Fruit fly (Drosophila melanogaster): ENCODE measurements around the gene Dyro.

Dyro gene

DNA sequence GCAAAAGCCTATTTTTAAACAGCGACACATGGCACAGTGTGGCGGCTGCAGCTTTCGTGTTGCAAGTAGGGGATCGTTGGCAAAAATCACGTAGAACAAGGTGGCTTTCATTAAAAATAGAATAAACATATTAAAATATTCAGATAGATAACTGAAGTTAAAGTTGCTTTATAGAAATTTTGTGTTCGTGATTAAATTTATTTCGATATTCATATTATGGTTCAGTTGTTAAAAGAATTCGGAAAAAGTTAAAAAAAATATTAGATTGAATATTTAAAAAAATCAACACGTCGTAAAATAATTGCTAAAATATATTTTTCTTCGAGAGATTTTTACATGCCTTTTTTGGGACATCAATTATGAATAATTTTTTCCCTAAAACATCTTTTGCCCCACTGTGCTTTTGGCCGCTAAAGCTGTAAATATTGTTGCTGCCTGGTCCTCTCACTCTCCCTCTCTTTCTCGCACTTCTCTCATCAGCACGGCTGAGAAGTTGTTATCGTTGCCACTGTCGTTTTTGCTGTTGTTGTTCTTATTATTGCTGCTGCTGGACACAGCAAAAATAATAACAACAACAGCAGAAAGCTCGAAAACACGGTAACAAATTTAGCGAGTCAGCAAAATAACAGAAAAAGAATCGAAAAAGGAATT lies 556 bp upstream of the Dyro start (continued):
- TF ChIP-seq Doc3 (GFP tag; IDR thresholded peaks at IDR 0.05; ENCODE audit: partially characterized antibody): no peak
- TF ChIP-seq CG1792 (GFP tag; optimal IDR thresholded peaks at IDR 0.05): peak; percentile 24
- peak; percentile 65 to 96 for TF ChIP-seq Hr51 (GFP tag; optimal IDR thresholded peaks at IDR 0.05)
- TF ChIP-seq gem (tag; optimal IDR thresholded peaks at IDR 0.05): peak; percentile 96
- TF ChIP-seq zf30C (GFP tag; optimal IDR thresholded peaks at IDR 0.05): no peak
- TF ChIP-seq Chrac-16 (GFP tag; optimal IDR thresholded peaks at IDR 0.05): peak; percentile 81
- TF ChIP-seq so (GFP tag; IDR thresholded peaks at IDR 0.05): peak; percentile 83; the same call in 1 of the 3 replicates
- TF ChIP-seq Xbp1 (GFP tag; optimal IDR thresholded peaks at IDR 0.05): peak; percentile 89
- TF ChIP-seq CG6272 (GFP tag; IDR thresholded peaks at IDR 0.05): no peak
- peak; percentile 77; the same call in 1 of the 2 replicates for TF ChIP-seq stc (GFP tag; IDR thresholded peaks at IDR 0.05)
- TF ChIP-seq NC2β (GFP tag; optimal IDR thresholded peaks at IDR 0.05): peak; percentile 38
- TF ChIP-seq fru (optimal IDR thresholded peaks at IDR 0.05): no peak
- TF ChIP-seq CG31224 (GFP tag; IDR thresholded peaks at IDR 0.05): peak; percentile 61
- TF ChIP-seq eyg (GFP tag; optimal IDR thresholded peaks at IDR 0.05): peak; percentile 13
- no peak; the same call in 1 of the 2 replicates for TF ChIP-seq Adf1 (GFP tag; IDR thresholded peaks at IDR 0.05)
- peak; percentile 26; the same call in 2 of the 3 replicates for TF ChIP-seq CG14050 (GFP tag; IDR thresholded peaks at IDR 0.05)
- TF ChIP-seq nom (GFP tag; optimal IDR thresholded peaks at IDR 0.05): peak; percentile 71
- TF ChIP-seq Awh (GFP tag; IDR thresholded peaks at IDR 0.05): no peak
- TF ChIP-seq fd3F (GFP tag; optimal IDR thresholded peaks at IDR 0.05): peak; percentile 72
- peak; percentile 89 for TF ChIP-seq CG11723 (GFP tag; optimal IDR thresholded peaks at IDR 0.05)
- no peak for TF ChIP-seq prd (optimal IDR thresholded peaks at IDR 0.05)
- peak; percentile 74 for TF ChIP-seq prd (GFP tag; IDR thresholded peaks at IDR 0.05)
- TF ChIP-seq H2.0 (GFP tag; IDR thresholded peaks at IDR 0.05): peak; percentile 65
- peak; percentile 55; the same call in 1 of the 2 replicates for TF ChIP-seq CG4730 (GFP tag; IDR thresholded peaks at IDR 0.05)
- TF ChIP-seq CG6683 (GFP tag; optimal IDR thresholded peaks at IDR 0.05): peak; percentile 81
- peak; percentile 42 for TF ChIP-seq CG13624 (GFP tag; optimal IDR thresholded peaks at IDR 0.05)
- peak; percentile 64 for TF ChIP-seq CG15073 (GFP tag; optimal IDR thresholded peaks at IDR 0.05)
- no peak for TF ChIP-seq MESR4 (GFP tag; optimal IDR thresholded peaks at IDR 0.05)
- no peak for TF ChIP-seq CG13894 (tag; optimal IDR thresholded peaks at IDR 0.05)
- TF ChIP-seq CG8290 (GFP tag; optimal IDR thresholded peaks at IDR 0.05): peak; percentile 71
- TF ChIP-seq CG8290 (tag; optimal IDR thresholded peaks at IDR 0.05): peak; percentile 38 to 58
- peak; percentile 69; the same call in 1 of the 2 replicates for TF ChIP-seq onecut (GFP tag; IDR thresholded peaks at IDR 0.05)
- peak; percentile 28 for TF ChIP-seq Antp (GFP tag; optimal IDR thresholded peaks at IDR 0.05)
- TF ChIP-seq CG2116 (GFP tag; optimal IDR thresholded peaks at IDR 0.05): peak; percentile 65
- peak; percentile 85 for TF ChIP-seq ATbp (GFP tag; optimal IDR thresholded peaks at IDR 0.05)
- TF ChIP-seq CG43689 (GFP tag; IDR thresholded peaks at IDR 0.05): peak; percentile 56
- TF ChIP-seq maf-S (GFP tag; optimal IDR thresholded peaks at IDR 0.05): peak; percentile 14
- peak; percentile 57; the same call in 1 of the 2 replicates for TF ChIP-seq al (GFP tag; IDR thresholded peaks at IDR 0.05)
- TF ChIP-seq ci (GFP tag; IDR thresholded peaks at IDR 0.05): peak; percentile 79
- TF ChIP-seq run (tag; optimal IDR thresholded peaks at IDR 0.05): peak; percentile 84
- peak; percentile 39 for TF ChIP-seq Fer2 (tag; optimal IDR thresholded peaks at IDR 0.05)
- TF ChIP-seq pb (GFP tag; optimal IDR thresholded peaks at IDR 0.05): no peak
- peak; percentile 19 for TF ChIP-seq Ets97D (GFP tag; optimal IDR thresholded peaks at IDR 0.05)
- TF ChIP-seq CG10959 (GFP tag; IDR thresholded peaks at IDR 0.05): no peak
- TF ChIP-seq pan (optimal IDR thresholded peaks at IDR 0.05): no peak
- TF ChIP-seq pan (GFP tag; optimal IDR thresholded peaks at IDR 0.05 in 1 of 2, IDR thresholded peaks at IDR 0.05 in 1 of 2): peak in 1 of 2 experiments; percentile 84
- peak; percentile 65 for TF ChIP-seq sisA (GFP tag; IDR thresholded peaks at IDR 0.05)
- peak; percentile 24; the same call in 1 of the 2 replicates for TF ChIP-seq MBD-R2 (GFP tag; IDR thresholded peaks at IDR 0.05)
- TF ChIP-seq lov (optimal IDR thresholded peaks at IDR 0.05): no peak
- 0 out of 3 replicates have a peak, but pooled peaks have one; percentile 61 for TF ChIP-seq lov (GFP tag; IDR thresholded peaks at IDR 0.05)
- no peak for TF ChIP-seq wek (GFP tag; optimal IDR thresholded peaks at IDR 0.05)

Measured in whole organism, embryonic.